Fruit fly (Drosophila melanogaster) whole organism, embryonic: ENCODE measurements around the gene CSN5.

Source experiments
- Asciz ChIP-seq: fragments of 200-800 bp; sonication (Bioruptor generic); optimal IDR thresholded peaks from 2 replicates; lab custom pipeline; 2017; ENCODE audit warnings: missing biosample characterization, mild to moderate bottlenecking, missing genetic modification characterization, missing genetic modification reagents
- BEAF-32 ChIP-seq: fragments of 200-800 bp; sonication (Bioruptor generic); optimal IDR thresholded peaks from 3 replicates; lab custom pipeline; 2017; ENCODE audit warnings: missing biosample characterization, missing genetic modification characterization, mild to moderate bottlenecking, moderate library complexity, missing genetic modification reagents
- Bdp1 ChIP-seq: fragments of 200-800 bp; sonication (Bioruptor generic); optimal IDR thresholded peaks from 3 replicates; lab custom pipeline; 2016; ENCODE audit warnings: missing biosample characterization, missing genetic modification characterization
- Blimp-1 ChIP-seq: fragments of 200-800 bp; sonication (Bioruptor generic); optimal IDR thresholded peaks from 3 replicates; lab custom pipeline; 2018; ENCODE audit warnings: missing biosample characterization, missing genetic modification characterization, mild to moderate bottlenecking, moderate library complexity, missing genetic modification reagents
- C15 ChIP-seq: fragments of 200-800 bp; sonication (Bioruptor generic); IDR thresholded peaks from 3 replicates; pipeline ENCODE4 v1.3.6; 2022; ENCODE audit warnings: missing biosample characterization, missing genetic modification characterization
- CG10267 ChIP-seq: fragments of 200-800 bp; sonication (Bioruptor generic); optimal IDR thresholded peaks from 2 replicates; lab custom pipeline; 2018; ENCODE audit warnings: missing biosample characterization, mild to moderate bottlenecking, missing genetic modification characterization, moderate library complexity
- CG10959 ChIP-seq: fragments of 200-800 bp; sonication (Bioruptor generic); IDR thresholded peaks from 2 replicates; pipeline ENCODE4 v1.3.6; 2022; ENCODE audit warnings: missing biosample characterization, missing genetic modification characterization
- CG11560 ChIP-seq: fragments of 200-800 bp; sonication (Bioruptor generic); IDR thresholded peaks from 3 replicates; pipeline ENCODE4 v1.3.6; 2022; ENCODE audit warnings: missing biosample characterization, missing genetic modification characterization
- CG11695 ChIP-seq: fragments of 200-800 bp; sonication (Bioruptor generic); IDR thresholded peaks from 3 replicates; pipeline ENCODE4 v1.3.6; 2022; ENCODE audit warnings: missing biosample characterization, missing genetic modification characterization
- CG12071 ChIP-seq: fragments of 200-800 bp; sonication (Bioruptor generic); optimal IDR thresholded peaks from 3 replicates; lab custom pipeline; 2018; ENCODE audit warnings: missing biosample characterization, mild to moderate bottlenecking, missing genetic modification characterization
- CG12942 ChIP-seq: fragments of 200-800 bp; sonication (Bioruptor generic); optimal IDR thresholded peaks from 3 replicates; lab custom pipeline; 2016; ENCODE audit warnings: missing biosample characterization, missing genetic modification characterization
- CG15011 ChIP-seq: fragments of 200-800 bp; sonication (Bioruptor generic); optimal IDR thresholded peaks from 3 replicates; lab custom pipeline; 2018; ENCODE audit warnings: missing biosample characterization, mild to moderate bottlenecking, missing genetic modification characterization
- CG15514 ChIP-seq: fragments of 200-800 bp; sonication (Bioruptor generic); optimal IDR thresholded peaks from 3 replicates; lab custom pipeline; 2017; ENCODE audit warnings: missing biosample characterization, missing genetic modification characterization, mild to moderate bottlenecking, moderate library complexity, missing genetic modification reagents
- CG16779 ChIP-seq: fragments of 200-800 bp; sonication (Bioruptor generic); IDR thresholded peaks from 2 replicates; pipeline ENCODE4 v1.3.6; 2022; ENCODE audit warnings: missing biosample characterization, missing genetic modification characterization
- CG18619 ChIP-seq: fragments of 200-800 bp; sonication (Bioruptor generic); optimal IDR thresholded peaks from 3 replicates; lab custom pipeline; 2017; ENCODE audit warnings: missing biosample characterization, mild to moderate bottlenecking, missing genetic modification characterization
- CG31224 ChIP-seq: fragments of 200-800 bp; sonication (Bioruptor generic); IDR thresholded peaks from 2 replicates; pipeline ENCODE4 v1.3.6; 2022; ENCODE audit warnings: missing biosample characterization, missing genetic modification characterization
- CG32772 ChIP-seq: fragments of 200-800 bp; sonication (Bioruptor generic); IDR thresholded peaks from 2 replicates; pipeline ENCODE4 v1.3.6; 2022; ENCODE audit warnings: missing biosample characterization, missing genetic modification characterization
- CG3407 ChIP-seq: fragments of 200-800 bp; sonication (Bioruptor generic); optimal IDR thresholded peaks from 2 replicates; lab custom pipeline; 2018; ENCODE audit warnings: missing biosample characterization, mild to moderate bottlenecking, missing genetic modification characterization
- CG34224 ChIP-seq: fragments of 200-800 bp; sonication (Bioruptor generic); IDR thresholded peaks from 3 replicates; pipeline ENCODE4 v1.3.6; 2022; ENCODE audit warnings: missing biosample characterization, missing genetic modification characterization; ENCODE audit not compliant: partially characterized antibody
- CG6689 ChIP-seq: fragments of 200-800 bp; sonication (Bioruptor generic); IDR thresholded peaks from 2 replicates; pipeline ENCODE4 v1.3.6; 2022; ENCODE audit warnings: missing biosample characterization, missing genetic modification characterization
- CG7271 ChIP-seq: fragments of 200-800 bp; sonication (Bioruptor generic); optimal IDR thresholded peaks from 2 replicates; lab custom pipeline; 2018; ENCODE audit warnings: missing biosample characterization, mild to moderate bottlenecking, missing genetic modification characterization, moderate library complexity
- CG7963 ChIP-seq: fragments of 200-800 bp; sonication (Bioruptor generic); IDR thresholded peaks from 3 replicates; pipeline ENCODE4 v1.3.6; 2022; ENCODE audit warnings: missing biosample characterization, missing genetic modification characterization; ENCODE audit not compliant: partially characterized antibody
- CG7987 ChIP-seq: fragments of 200-800 bp; sonication (Bioruptor generic); optimal IDR thresholded peaks from 2 replicates; lab custom pipeline; 2018; ENCODE audit warnings: missing biosample characterization, mild to moderate bottlenecking, missing genetic modification characterization, moderate library complexity
- CG8359 ChIP-seq: fragments of 200-800 bp; sonication (Bioruptor generic); optimal IDR thresholded peaks from 2 replicates; lab custom pipeline; 2017; ENCODE audit warnings: missing biosample characterization, mild to moderate bottlenecking, missing genetic modification characterization, borderline replicate concordance
- CG8478 ChIP-seq: fragments of >200 bp; optimal IDR thresholded peaks from 2 replicates; lab custom pipeline; 2018
- CG8944 ChIP-seq: fragments of 200-800 bp; sonication (Bioruptor generic); optimal IDR thresholded peaks from 3 replicates; lab custom pipeline; 2016; ENCODE audit warnings: missing biosample characterization, missing genetic modification characterization
- CG9437 ChIP-seq: fragments of 200-800 bp; sonication (Bioruptor generic); optimal IDR thresholded peaks from 2 replicates; lab custom pipeline; 2018; ENCODE audit warnings: missing biosample characterization, mild to moderate bottlenecking, missing genetic modification characterization
- CG9932 ChIP-seq: fragments of 200-800 bp; sonication (Bioruptor generic); IDR thresholded peaks from 2 replicates; pipeline ENCODE4 v1.3.6; 2022; ENCODE audit warnings: missing biosample characterization, missing genetic modification characterization
- CTCF ChIP-seq: fragments of 200-800 bp; sonication (Bioruptor generic); optimal IDR thresholded peaks from 2 replicates; lab custom pipeline; 2017; ENCODE audit warnings: missing biosample characterization, mild to moderate bottlenecking, missing genetic modification characterization, moderate library complexity
- E2f2 ChIP-seq: fragments of 200-800 bp; sonication (Bioruptor generic); IDR thresholded peaks from 2 replicates; pipeline ENCODE4 v1.3.6; 2022; ENCODE audit warnings: missing biosample characterization, missing genetic modification characterization
- HLH54F ChIP-seq: fragments of 200-800 bp; sonication (Bioruptor generic); optimal IDR thresholded peaks from 3 replicates; lab custom pipeline; 2016; ENCODE audit warnings: missing biosample characterization, missing genetic modification characterization
- HmgD ChIP-seq: fragments of 200-800 bp; sonication (Bioruptor generic); optimal IDR thresholded peaks from 3 replicates; lab custom pipeline; 2016; ENCODE audit warnings: missing biosample characterization, missing genetic modification characterization
- MBD-R2 ChIP-seq: fragments of 200-800 bp; sonication (Bioruptor generic); IDR thresholded peaks from 2 replicates; pipeline ENCODE4 v1.3.6; 2022; ENCODE audit warnings: missing biosample characterization, missing genetic modification characterization
- Optix ChIP-seq: fragments of 200-800 bp; sonication (Bioruptor generic); IDR thresholded peaks from 3 replicates; pipeline ENCODE4 v1.3.6; 2022; ENCODE audit warnings: missing biosample characterization, missing genetic modification characterization
- Sry-δ ChIP-seq: fragments of 200-800 bp; sonication (Bioruptor generic); optimal IDR thresholded peaks from 2 replicates; lab custom pipeline; 2016; ENCODE audit warnings: missing biosample characterization, missing genetic modification characterization
- ase ChIP-seq: fragments of 200-800 bp; sonication (Bioruptor generic); IDR thresholded peaks from 3 replicates; pipeline ENCODE4 v1.3.6; 2022; ENCODE audit warnings: missing biosample characterization, missing genetic modification characterization
- bab2 ChIP-seq: fragments of 200-800 bp; sonication (Bioruptor generic); optimal IDR thresholded peaks from 2 replicates; lab custom pipeline; 2016; ENCODE audit warnings: missing biosample characterization, missing genetic modification characterization
- bcd ChIP-seq: fragments of 200-800 bp; sonication (Bioruptor generic); optimal IDR thresholded peaks from 2 replicates; lab custom pipeline; 2017; ENCODE audit warnings: missing biosample characterization, mild to moderate bottlenecking, missing genetic modification characterization
- bigmax ChIP-seq: fragments of 200-800 bp; sonication (Bioruptor generic); optimal IDR thresholded peaks from 2 replicates; lab custom pipeline; 2018; ENCODE audit warnings: missing biosample characterization, mild to moderate bottlenecking, missing genetic modification characterization
- cad ChIP-seq: fragments of >200 bp; optimal IDR thresholded peaks from 2 replicates; lab custom pipeline; 2017; ENCODE audit warnings: missing biosample characterization, missing genetic modification characterization
- chinmo ChIP-seq: fragments of 200-800 bp; sonication (Bioruptor generic); IDR thresholded peaks from 4 replicates; pipeline ENCODE4 v1.3.6; 2022; ENCODE audit warnings: missing biosample characterization, missing genetic modification characterization; ENCODE audit not compliant: partially characterized antibody
- corto ChIP-seq: fragments of 200-800 bp; sonication (Bioruptor generic); optimal IDR thresholded peaks from 2 replicates; lab custom pipeline; 2016; ENCODE audit warnings: missing biosample characterization, mild to moderate bottlenecking, missing genetic modification characterization, moderate library complexity
- gsb-n ChIP-seq: fragments of 200-800 bp; sonication (Bioruptor generic); optimal IDR thresholded peaks from 3 replicates; lab custom pipeline; 2018; ENCODE audit warnings: missing biosample characterization, mild to moderate bottlenecking, missing genetic modification characterization
- ind ChIP-seq: fragments of 200-800 bp; sonication (Bioruptor generic); optimal IDR thresholded peaks from 3 replicates; lab custom pipeline; 2016; ENCODE audit warnings: missing biosample characterization, missing genetic modification characterization
- lmd ChIP-seq: fragments of 200-800 bp; sonication (Bioruptor generic); IDR thresholded peaks from 2 replicates; pipeline ENCODE4 v1.3.6; 2022; ENCODE audit warnings: missing biosample characterization, missing genetic modification characterization
- nerfin-2 ChIP-seq: fragments of 200-800 bp; sonication (Bioruptor generic); IDR thresholded peaks from 2 replicates; pipeline ENCODE4 v1.3.6; 2022; ENCODE audit warnings: missing biosample characterization, missing genetic modification characterization; ENCODE audit not compliant: partially characterized antibody
- pita ChIP-seq: fragments of 200-800 bp; sonication (Bioruptor generic); optimal IDR thresholded peaks from 2 replicates; lab custom pipeline; 2017; ENCODE audit warnings: missing biosample characterization, mild to moderate bottlenecking, missing genetic modification characterization
- row ChIP-seq: fragments of 200-800 bp; sonication (Bioruptor generic); IDR thresholded peaks from 3 replicates; pipeline ENCODE4 v1.3.6; 2022; ENCODE audit warnings: missing biosample characterization, missing genetic modification characterization
- salm ChIP-seq: fragments of 200-800 bp; sonication (Bioruptor generic); optimal IDR thresholded peaks from 2 replicates; lab custom pipeline; 2018; ENCODE audit warnings: missing biosample characterization, mild to moderate bottlenecking, missing genetic modification characterization
- schlank ChIP-seq: fragments of 200-800 bp; sonication (Bioruptor generic); optimal IDR thresholded peaks from 2 replicates; lab custom pipeline; 2018; ENCODE audit warnings: missing biosample characterization, mild to moderate bottlenecking, missing genetic modification characterization
- sens-2 ChIP-seq: fragments of 200-800 bp; sonication (Bioruptor generic); IDR thresholded peaks from 2 replicates; pipeline ENCODE4 v1.3.6; 2022; ENCODE audit warnings: missing biosample characterization, missing genetic modification characterization
- so ChIP-seq: fragments of 200-800 bp; sonication (Bioruptor generic); IDR thresholded peaks from 3 replicates; pipeline ENCODE4 v1.3.6; 2022; ENCODE audit warnings: missing biosample characterization, missing genetic modification characterization

CSN5 gene

dm6 chr3R:16497379-16497778, 27.5 kb downstream of the CSN5 start (continued):
- TF ChIP-seq Sry-δ (GFP tag; lab: Kevin White, UChicago) (peak; percentile 21), CG15514 (GFP tag; lab: Kevin White, UChicago) (peak; percentile 73), Asciz (GFP tag; lab: Kevin White, UChicago) (peak; percentile 77), CG9932 (GFP tag; lab: Robert Waterston, UW) (peak; percentile 92), CG12071 (GFP tag; lab: Kevin White, UChicago) (peak; percentile 50), Bdp1 (GFP tag; lab: Kevin White, UChicago) (peak; percentile 56), CG12942 (GFP tag; lab: Kevin White, UChicago) (peak; percentile 81), CG16779 (0 out of 2 replicates have a peak, but pooled peaks have one; percentile 58), nerfin-2 (no peak), CG34224 (GFP tag; lab: Robert Waterston, UW) (no peak), CG11695 (peak; percentile 86), bab2 (GFP tag; lab: Kevin White, UChicago) (peak; percentile 74), CG32772 (GFP tag; lab: Robert Waterston, UW) (peak; percentile 84), CG8944 (GFP tag; lab: Kevin White, UChicago) (peak; percentile 78), chinmo (GFP tag; lab: Robert Waterston, UW) (no peak), bigmax (no peak), CG9437 (GFP tag; lab: Kevin White, UChicago) (peak; percentile 68), schlank (peak; percentile 28), CG8359 (GFP tag; lab: Kevin White, UChicago) (peak; percentile 64), CTCF (GFP tag; lab: Kevin White, UChicago) (peak; percentile 100), CG3407 (GFP tag; lab: Kevin White, UChicago) (peak; percentile 54), salm (tag; lab: Kevin White, UChicago) (peak; percentile 62), CG10267 (tag; lab: Kevin White, UChicago) (peak; percentile 84), CG7963 (GFP tag; lab: Robert Waterston, UW) (no peak), CG31224 (GFP tag; lab: Robert Waterston, UW) (peak; percentile 71), ase (peak; percentile 95), row (GFP tag; lab: Robert Waterston, UW) (peak; percentile 70), CG6689 (peak; percentile 83), cad (GFP tag; lab: Kevin White, UChicago) (no peak), CG10959 (GFP tag; lab: Robert Waterston, UW) (peak; percentile 77), gsb-n (peak; percentile 75), so (GFP tag; lab: Robert Waterston, UW) (peak; percentile 78), MBD-R2 (GFP tag; lab: Robert Waterston, UW) (peak; percentile 25; the same call in 1 of the 2 replicates), E2f2 (GFP tag; lab: Robert Waterston, UW) (peak; percentile 96), pita (GFP tag; lab: Kevin White, UChicago) (peak; percentile 8), HmgD (no peak), C15 (GFP tag; lab: Robert Waterston, UW) (0 out of 3 replicates have a peak, but pooled peaks have one; percentile 55), sens-2 (GFP tag; lab: Robert Waterston, UW) (peak; percentile 75; the same call in 1 of the 2 replicates), CG7987 (GFP tag; lab: Kevin White, UChicago) (peak; percentile 85), CG18619 (peak; percentile 75), corto (GFP tag; lab: Kevin White, UChicago) (no peak), lmd (GFP tag; lab: Robert Waterston, UW) (peak; percentile 86), CG11560 (peak; percentile 76), ind (GFP tag; lab: Kevin White, UChicago) (peak; percentile 78), Blimp-1 (GFP tag; lab: Kevin White, UChicago) (peak; percentile 87), bcd (GFP tag; lab: Kevin White, UChicago) (peak; percentile 84), CG7271 (tag; lab: Kevin White, UChicago) (peak; percentile 37), BEAF-32 (GFP tag; lab: Kevin White, UChicago) (peak; percentile 5), HLH54F (GFP tag; lab: Kevin White, UChicago) (peak; percentile 53), CG15011 (peak; percentile 12), CG8478 (lab: Kevin White, UChicago) (no peak), Optix (GFP tag; lab: Robert Waterston, UW) (peak; percentile 70)
